Worm (Caenorhabditis elegans): ENCODE results near the gene K10C2.8.

ce11 chrX:6429552-6429951 is 7.9 kb downstream of the K10C2.8 start:
- no peak for TF ChIP-seq dpl-1 (GFP tag; optimal IDR thresholded peaks at IDR 0.05)
- no peak for TF ChIP-seq nhr-47 (tag; optimal IDR thresholded peaks at IDR 0.05)
- no peak for TF ChIP-seq unc-62 (GFP tag; optimal IDR thresholded peaks at IDR 0.05)
- TF ChIP-seq unc-98 (GFP tag; IDR thresholded peaks at IDR 0.05) = no peak
- TF ChIP-seq zag-1 (tag; optimal IDR thresholded peaks at IDR 0.05) = no peak
- no peak for TF ChIP-seq mep-1 (tag; optimal IDR thresholded peaks at IDR 0.05)
- TF ChIP-seq ceh-8 (GFP tag; optimal IDR thresholded peaks at IDR 0.05) = no peak
- TF ChIP-seq jun-1 (tag; optimal IDR thresholded peaks at IDR 0.05) = no peak
- TF ChIP-seq ztf-4 (tag; optimal IDR thresholded peaks at IDR 0.05) = no peak
